Fruit fly (Drosophila melanogaster) whole organism, embryonic: ENCODE data around the gene ninaC.

Source experiments
- CG10462 ChIP-seq: fragments of 200-800 bp; sonication (Bioruptor generic); optimal IDR thresholded peaks from 2 replicates; lab custom pipeline; 2016; ENCODE audit warnings: missing biosample characterization, missing genetic modification characterization
- CG11696 ChIP-seq: fragments of 200-800 bp; sonication (Bioruptor generic); IDR thresholded peaks from 2 replicates; pipeline ENCODE4 v1.3.6; 2022; ENCODE audit warnings: missing biosample characterization, missing genetic modification characterization
- CG13624 ChIP-seq: fragments of 200-800 bp; sonication (Bioruptor generic); optimal IDR thresholded peaks from 2 replicates; lab custom pipeline; 2016; ENCODE audit warnings: missing biosample characterization, missing genetic modification characterization
- CG14441 ChIP-seq: fragments of 200-800 bp; sonication (Bioruptor generic); IDR thresholded peaks from 2 replicates; pipeline ENCODE4 v1.3.6; 2022; ENCODE audit warnings: missing biosample characterization, missing genetic modification characterization
- CG14965 ChIP-seq: fragments of 200-800 bp; sonication (Bioruptor generic); optimal IDR thresholded peaks from 2 replicates; lab custom pipeline; 2016; ENCODE audit warnings: missing biosample characterization, missing genetic modification characterization, borderline replicate concordance
- CG15696 ChIP-seq: fragments of 200-800 bp; sonication (Bioruptor generic); optimal IDR thresholded peaks from 2 replicates; lab custom pipeline; 2019; ENCODE audit warnings: missing biosample characterization, mild to moderate bottlenecking, missing genetic modification characterization, moderate library complexity
- CG16863 ChIP-seq: fragments of 200-800 bp; sonication (Bioruptor generic); optimal IDR thresholded peaks from 3 replicates; lab custom pipeline; 2016; ENCODE audit warnings: missing biosample characterization, missing genetic modification characterization
- CG18476 ChIP-seq: fragments of 200-800 bp; sonication (Bioruptor generic); optimal IDR thresholded peaks from 2 replicates; lab custom pipeline; 2016; ENCODE audit warnings: missing biosample characterization, mild to moderate bottlenecking, missing genetic modification characterization
- CG2116 ChIP-seq: fragments of 200-800 bp; sonication (Bioruptor generic); optimal IDR thresholded peaks from 3 replicates; lab custom pipeline; 2018; ENCODE audit warnings: missing biosample characterization, mild to moderate bottlenecking, missing genetic modification characterization
- CG2202 ChIP-seq: fragments of 200-800 bp; sonication (Bioruptor generic); optimal IDR thresholded peaks from 2 replicates; lab custom pipeline; 2018; ENCODE audit warnings: missing biosample characterization, mild to moderate bottlenecking, missing genetic modification characterization
- CG31365 ChIP-seq: fragments of 200-800 bp; sonication (Bioruptor generic); optimal IDR thresholded peaks from 2 replicates; lab custom pipeline; 2018; ENCODE audit warnings: missing biosample characterization, mild to moderate bottlenecking, missing genetic modification characterization
- CG34224 ChIP-seq: fragments of 200-800 bp; sonication (Bioruptor generic); IDR thresholded peaks from 3 replicates; pipeline ENCODE4 v1.3.6; 2022; ENCODE audit warnings: missing biosample characterization, missing genetic modification characterization; ENCODE audit not compliant: partially characterized antibody
- CG4404 ChIP-seq: fragments of 200-800 bp; sonication (Bioruptor generic); IDR thresholded peaks from 2 replicates; pipeline ENCODE4 v1.3.6; 2022; ENCODE audit warnings: missing biosample characterization, missing genetic modification characterization
- CG6272 ChIP-seq: fragments of 200-800 bp; sonication (Bioruptor generic); IDR thresholded peaks from 2 replicates; pipeline ENCODE4 v1.3.6; 2022; ENCODE audit warnings: missing biosample characterization, missing genetic modification characterization
- CG6765 ChIP-seq: fragments of 200-800 bp; sonication (Bioruptor generic); optimal IDR thresholded peaks from 3 replicates; lab custom pipeline; 2017; ENCODE audit warnings: missing biosample characterization, mild to moderate bottlenecking, missing genetic modification characterization
- CG7271 ChIP-seq: fragments of 200-800 bp; sonication (Bioruptor generic); optimal IDR thresholded peaks from 2 replicates; lab custom pipeline; 2018; ENCODE audit warnings: missing biosample characterization, mild to moderate bottlenecking, missing genetic modification characterization, moderate library complexity
- CG7786 ChIP-seq: fragments of 200-800 bp; sonication (Bioruptor generic); optimal IDR thresholded peaks from 2 replicates; lab custom pipeline; 2016; ENCODE audit warnings: missing biosample characterization, missing genetic modification characterization
- CG8089 ChIP-seq: fragments of 200-800 bp; sonication (Bioruptor generic); optimal IDR thresholded peaks from 3 replicates; lab custom pipeline; 2016; ENCODE audit warnings: missing biosample characterization, missing genetic modification characterization
- Chrac-16 ChIP-seq: fragments of 200-800 bp; sonication (Bioruptor generic); optimal IDR thresholded peaks from 3 replicates; lab custom pipeline; 2016; ENCODE audit warnings: missing biosample characterization, missing genetic modification characterization
- CoRest ChIP-seq: fragments of 200-800 bp; sonication (Bioruptor generic); optimal IDR thresholded peaks from 3 replicates; lab custom pipeline; 2018; ENCODE audit warnings: missing biosample characterization, mild to moderate bottlenecking, missing genetic modification characterization, moderate library complexity
- D19B ChIP-seq: fragments of 200-800 bp; sonication (Bioruptor generic); optimal IDR thresholded peaks from 2 replicates; lab custom pipeline; 2017; ENCODE audit warnings: missing biosample characterization, mild to moderate bottlenecking, missing genetic modification characterization
- E2f1 ChIP-seq: fragments of 200-800 bp; sonication (Bioruptor generic); IDR thresholded peaks from 2 replicates; pipeline ENCODE4 v1.3.6; 2022; ENCODE audit warnings: missing biosample characterization, missing genetic modification characterization
- Ets65A ChIP-seq: fragments of 200-800 bp; sonication (Bioruptor generic); peaks from one replicate; lab custom pipeline; 2016; ENCODE audit warnings: missing biosample characterization, missing genetic modification characterization
- H2.0 ChIP-seq: fragments of 200-800 bp; sonication (Bioruptor generic); IDR thresholded peaks from 2 replicates; pipeline ENCODE4 v1.3.6; 2022; ENCODE audit warnings: missing biosample characterization, missing genetic modification characterization
- HLHmδ ChIP-seq: fragments of 200-800 bp; sonication (Bioruptor generic); optimal IDR thresholded peaks from 2 replicates; lab custom pipeline; 2018; ENCODE audit warnings: missing biosample characterization, mild to moderate bottlenecking, missing genetic modification characterization, moderate library complexity
- Hand ChIP-seq: fragments of 200-800 bp; sonication (Bioruptor generic); optimal IDR thresholded peaks from 2 replicates; lab custom pipeline; 2017; ENCODE audit warnings: mild to moderate bottlenecking, missing biosample characterization, missing genetic modification reagents, missing genetic modification characterization
- NK7.1 ChIP-seq: fragments of 200-800 bp; sonication (Bioruptor generic); optimal IDR thresholded peaks from 3 replicates; lab custom pipeline; 2016; ENCODE audit warnings: missing biosample characterization, missing genetic modification characterization
- Tbp ChIP-seq: fragments of >200 bp; optimal IDR thresholded peaks from 2 replicates; lab custom pipeline; 2018; ENCODE audit warnings: missing biosample characterization, missing genetic modification characterization
- Xrp1 ChIP-seq: fragments of 200-800 bp; sonication (Bioruptor generic); IDR thresholded peaks from 2 replicates; pipeline ENCODE4 v1.3.6; 2022; ENCODE audit warnings: missing biosample characterization, missing genetic modification characterization
- YL-1 ChIP-seq: fragments of 200-800 bp; sonication (Bioruptor generic); optimal IDR thresholded peaks from 3 replicates; lab custom pipeline; 2017; ENCODE audit warnings: missing biosample characterization, mild to moderate bottlenecking, missing genetic modification characterization
- ash1 ChIP-seq: fragments of 200-800 bp; sonication (Bioruptor generic); optimal IDR thresholded peaks from 2 replicates; lab custom pipeline; 2018; ENCODE audit warnings: missing biosample characterization, mild to moderate bottlenecking, missing genetic modification characterization
- btn ChIP-seq: fragments of 200-800 bp; sonication (Bioruptor generic); optimal IDR thresholded peaks from 2 replicates; lab custom pipeline; 2016; ENCODE audit warnings: missing biosample characterization, missing genetic modification characterization
- cas ChIP-seq: fragments of 200-800 bp; sonication (Bioruptor generic); IDR thresholded peaks from 2 replicates; pipeline ENCODE4 v1.3.6; 2022; ENCODE audit warnings: missing biosample characterization, missing genetic modification characterization
- chif ChIP-seq, 2 experiments: fragments of 200-800 bp; sonication (Bioruptor generic); optimal IDR thresholded peaks; 3 replicates each; lab custom pipeline; 2016; ENCODE audit warnings: missing biosample characterization in 2 of 2, missing genetic modification characterization in 2 of 2
- emc ChIP-seq: fragments of 200-800 bp; sonication (Bioruptor generic); optimal IDR thresholded peaks from 2 replicates; lab custom pipeline; 2016; ENCODE audit warnings: missing biosample characterization, missing genetic modification characterization
- eve ChIP-seq, 2 experiments: fragments of >200 bp; optimal IDR thresholded peaks; 2 replicates each; lab custom pipeline; 2017; ENCODE audit warnings: missing biosample characterization in 2 of 2, missing genetic modification characterization in 2 of 2
- fd96Cb ChIP-seq: fragments of 200-800 bp; sonication (Bioruptor generic); optimal IDR thresholded peaks from 2 replicates; lab custom pipeline; 2018; ENCODE audit warnings: missing biosample characterization, mild to moderate bottlenecking, missing genetic modification characterization, moderate library complexity
- fru ChIP-seq: fragments of >200 bp; optimal IDR thresholded peaks from 2 replicates; lab custom pipeline; 2017
- gce ChIP-seq: fragments of 200-800 bp; sonication (Bioruptor generic); IDR thresholded peaks from 3 replicates; pipeline ENCODE4 v1.3.6; 2022; ENCODE audit warnings: missing biosample characterization, missing genetic modification characterization
- gro ChIP-seq: fragments of 200-800 bp; sonication (Bioruptor generic); optimal IDR thresholded peaks from 2 replicates; lab custom pipeline; 2016; ENCODE audit warnings: missing biosample characterization, missing genetic modification characterization
- mld ChIP-seq: fragments of 200-800 bp; sonication (Bioruptor generic); IDR thresholded peaks from 3 replicates; pipeline ENCODE4 v1.3.6; 2022; ENCODE audit warnings: missing biosample characterization, missing genetic modification characterization; ENCODE audit not compliant: partially characterized antibody
- nau ChIP-seq: fragments of 200-800 bp; sonication (Bioruptor generic); optimal IDR thresholded peaks from 3 replicates; lab custom pipeline; 2017; ENCODE audit warnings: missing biosample characterization, mild to moderate bottlenecking, missing genetic modification characterization, missing genetic modification reagents
- nmo ChIP-seq: fragments of 200-800 bp; sonication (Bioruptor generic); optimal IDR thresholded peaks from 2 replicates; lab custom pipeline; 2018; ENCODE audit warnings: missing biosample characterization, mild to moderate bottlenecking, missing genetic modification characterization, moderate library complexity
- nom ChIP-seq: fragments of 200-800 bp; sonication (Bioruptor generic); optimal IDR thresholded peaks from 2 replicates; lab custom pipeline; 2017; ENCODE audit warnings: missing biosample characterization, missing genetic modification characterization, mild to moderate bottlenecking, moderate library complexity, missing genetic modification reagents
- peb ChIP-seq: fragments of 200-800 bp; sonication (Bioruptor generic); IDR thresholded peaks from 2 replicates; pipeline ENCODE4 v1.3.6; 2022; ENCODE audit warnings: missing biosample characterization, missing genetic modification characterization
- repo ChIP-seq: fragments of 200-800 bp; sonication (Bioruptor generic); optimal IDR thresholded peaks from 2 replicates; lab custom pipeline; 2016; ENCODE audit warnings: missing biosample characterization, missing genetic modification characterization
- so ChIP-seq: fragments of 200-800 bp; sonication (Bioruptor generic); IDR thresholded peaks from 3 replicates; pipeline ENCODE4 v1.3.6; 2022; ENCODE audit warnings: missing biosample characterization, missing genetic modification characterization
- wor ChIP-seq: fragments of 200-800 bp; sonication (Bioruptor generic); IDR thresholded peaks from 2 replicates; pipeline ENCODE4 v1.3.6; 2022; ENCODE audit warnings: missing biosample characterization, missing genetic modification characterization
- z ChIP-seq: fragments of 200-800 bp; sonication (Bioruptor generic); IDR thresholded peaks from 3 replicates; pipeline ENCODE4 v1.3.6; 2022; ENCODE audit warnings: missing biosample characterization, missing genetic modification characterization
- zen ChIP-seq: fragments of 200-800 bp; sonication (Bioruptor generic); optimal IDR thresholded peaks from 3 replicates; lab custom pipeline; 2018; ENCODE audit warnings: missing biosample characterization, mild to moderate bottlenecking, missing genetic modification characterization, moderate library complexity

Gene ninaC

DNA sequence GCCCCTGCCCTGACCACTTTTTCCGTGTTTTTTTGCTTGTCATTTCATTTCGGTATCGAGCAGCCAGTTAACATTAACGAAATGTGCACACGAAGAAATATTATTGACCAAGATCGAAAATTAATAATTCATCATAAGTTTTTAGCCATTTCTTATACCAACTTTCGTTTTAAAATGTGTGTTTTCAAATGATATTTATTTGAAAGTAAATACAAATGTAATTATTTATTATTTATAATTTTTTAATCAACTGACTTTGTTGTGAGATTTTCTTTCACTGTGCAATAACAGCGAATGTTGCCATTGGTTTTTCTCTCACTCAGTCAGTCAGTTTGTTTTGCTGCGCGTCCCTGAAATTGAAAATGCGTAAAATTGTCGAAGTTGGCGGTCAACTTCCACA lies 18.3 kb downstream of the ninaC start (continued):
- TF ChIP-seq CG15696 (tag; lab: Kevin White, UChicago) (no peak), CG6765 (GFP tag; lab: Kevin White, UChicago) (no peak), CG14441 (GFP tag; lab: Robert Waterston, UW) (peak; percentile 45), CG4404 (GFP tag; lab: Robert Waterston, UW) (no peak), fru (lab: Kevin White, UChicago) (no peak), CoRest (tag; lab: Kevin White, UChicago) (peak; percentile 75), CG13624 (no peak)

DNA sequence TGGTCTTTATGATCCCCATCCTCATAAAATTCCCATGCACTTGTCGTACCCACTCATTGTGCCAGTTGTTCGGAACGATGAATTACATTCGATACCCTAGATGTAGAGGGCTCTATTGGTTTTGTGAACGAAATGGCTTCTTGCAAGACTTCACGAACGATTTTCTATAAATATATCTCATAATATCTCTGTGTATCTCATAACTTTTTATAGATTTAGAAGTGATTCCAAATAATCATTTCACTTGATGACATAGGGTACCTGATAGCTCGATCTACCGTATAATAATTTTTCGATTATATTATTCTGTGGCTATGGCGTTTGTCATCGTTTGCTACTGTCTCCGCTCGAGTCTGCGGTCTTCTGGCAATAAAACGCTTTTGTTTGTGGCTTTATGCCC lies 19.5 kb downstream of the ninaC start:
- TF ChIP-seq btn (GFP tag; lab: Kevin White, UChicago) (no peak), z (no peak), CG10462 (no peak), peb (GFP tag; lab: Robert Waterston, UW) (0 out of 2 replicates have a peak, but pooled peaks have one; percentile 34), Hand (peak; percentile 10), mld (GFP tag; lab: Robert Waterston, UW) (no peak), fd96Cb (tag; lab: Kevin White, UChicago) (peak; percentile 62), eve (GFP tag; optimal IDR thresholded peaks at IDR 0.05; lab: Kevin White, UChicago) (no peak), nau (peak; percentile 13), so (GFP tag; lab: Robert Waterston, UW) (peak; percentile 69; the same call in 2 of the 3 replicates), CG14441 (GFP tag; lab: Robert Waterston, UW) (peak; percentile 84), repo (GFP tag; lab: Kevin White, UChicago) (no peak), HLHmδ (GFP tag; lab: Kevin White, UChicago) (no peak), NK7.1 (GFP tag; lab: Kevin White, UChicago) (peak; percentile 23), gce (GFP tag; lab: Robert Waterston, UW) (0 out of 3 replicates have a peak, but pooled peaks have one; percentile 57), CG2202 (tag; lab: Kevin White, UChicago) (peak; percentile 16), D19B (GFP tag; lab: Kevin White, UChicago) (peak; percentile 63), CG34224 (GFP tag; lab: Robert Waterston, UW) (no peak), gro (no peak), ash1 (GFP tag; lab: Kevin White, UChicago) (no peak), CG14965 (GFP tag; lab: Kevin White, UChicago) (no peak), cas (GFP tag; lab: Robert Waterston, UW) (peak; percentile 66), nom (GFP tag; lab: Kevin White, UChicago) (no peak), CG31365 (tag; lab: Kevin White, UChicago) (peak; percentile 18), chif (GFP tag; optimal IDR thresholded peaks at IDR 0.05; lab: Kevin White, UChicago) (peak; percentile 0 to 46), CG18476 (GFP tag; lab: Kevin White, UChicago) (peak; percentile 1), CG16863 (GFP tag; lab: Kevin White, UChicago) (no peak), CG8089 (peak; percentile 39), nmo (peak; percentile 59), emc (GFP tag; lab: Kevin White, UChicago) (peak; percentile 1), Tbp (GFP tag; lab: Kevin White, UChicago) (no peak), CG2116 (no peak), YL-1 (GFP tag; lab: Kevin White, UChicago) (no peak), CG7786 (GFP tag; lab: Kevin White, UChicago) (peak; percentile 3), zen (tag; lab: Kevin White, UChicago) (peak; percentile 15), H2.0 (peak; percentile 75), E2f1 (GFP tag; lab: Robert Waterston, UW) (peak; percentile 81), Ets65A (GFP tag; lab: Kevin White, UChicago) (peak; percentile 52), Chrac-16 (peak; percentile 49), Xrp1 (peak; percentile 76), CG6272 (GFP tag; lab: Robert Waterston, UW) (peak; percentile 54; the same call in 1 of the 2 replicates), CG11696 (GFP tag; lab: Robert Waterston, UW) (peak; percentile 62), wor (GFP tag; lab: Robert Waterston, UW) (peak; percentile 38; the same call in 1 of the 2 replicates), CG7271 (tag; lab: Kevin White, UChicago) (no peak)
